Worm (Caenorhabditis elegans) whole organism, L4 larva: ENCODE results near the gene C29F4.3.
"Not testable (repeated sequence)": the region's sequence is repeated elsewhere in the genome, so short reads cannot be mapped to it uniquely, and the experiment has no call there.

Experiments used
- F10B5.3 ChIP-seq: sonication (generic microtip); optimal IDR thresholded peaks from 2 replicates; lab custom pipeline; 2016; ENCODE audit warnings: mild to moderate bottlenecking, missing genetic modification characterization, missing compliant biosample characterization
- F44E2.7 ChIP-seq: fragments of 200-800 bp; sonication (Bioruptor generic); IDR thresholded peaks from 2 replicates; pipeline ENCODE4 v2.1.2; 2022; ENCODE audit warnings: missing genetic modification characterization, missing compliant biosample characterization
- R02D3.7 ChIP-seq: fragments of 150-350 bp; sonication (generic microtip); optimal IDR thresholded peaks from 3 replicates; lab custom pipeline; 2014; ENCODE audit warnings: missing biosample characterization, missing genetic modification characterization
- Y5F2A.4 ChIP-seq: fragments of 200-800 bp; sonication (Bioruptor generic); optimal IDR thresholded peaks from 2 replicates; lab custom pipeline; 2018; ENCODE audit warnings: mild to moderate bottlenecking, missing genetic modification characterization, missing compliant biosample characterization
- aha-1 ChIP-seq: fragments of 150-350 bp; peaks from one replicate; lab custom pipeline; 2014; ENCODE audit warnings: missing biosample characterization, missing genetic modification characterization
- arid-1 ChIP-seq: fragments of 200-800 bp; sonication (Bioruptor generic); conservative IDR thresholded peaks from 2 replicates; pipeline ENCODE4 v1.3.6; 2022; ENCODE audit warnings: missing genetic modification reagents, missing genetic modification characterization, missing compliant biosample characterization
- attf-4 ChIP-seq: sonication (generic microtip); optimal IDR thresholded peaks from 3 replicates; lab custom pipeline; 2017; ENCODE audit warnings: missing biosample characterization, missing genetic modification characterization
- ceh-62 ChIP-seq: sonication (generic microtip); optimal IDR thresholded peaks from 2 replicates; lab custom pipeline; 2017; ENCODE audit warnings: missing biosample characterization, missing genetic modification characterization
- ces-1 ChIP-seq: fragments of 150-350 bp; sonication (generic microtip); optimal IDR thresholded peaks from 4 replicates; lab custom pipeline; 2014; ENCODE audit warnings: missing biosample characterization, missing genetic modification reagents, missing genetic modification characterization
- daf-16 ChIP-seq, 3 experiments: sonication (generic microtip); optimal IDR thresholded peaks; 2 replicates each; lab custom pipeline; 2016 to 2017; ENCODE audit warnings: missing genetic modification characterization in 3 of 3, missing genetic modification reagents in 3 of 3, mild to moderate bottlenecking in 2 of 3, missing compliant biosample characterization in 2 of 3, missing biosample characterization in 1 of 3, moderate library complexity in 1 of 3
- daf-8 ChIP-seq: fragments of 200-800 bp; sonication (Bioruptor generic); IDR thresholded peaks from 2 replicates; pipeline ENCODE4 v1.3.6; 2022; ENCODE audit warnings: missing genetic modification characterization, missing compliant biosample characterization
- dve-1 ChIP-seq: sonication (generic microtip); optimal IDR thresholded peaks from 2 replicates; lab custom pipeline; 2017; ENCODE audit warnings: antibody characterized with exemption, mild to moderate bottlenecking, missing genetic modification characterization, missing compliant biosample characterization; ENCODE audit not compliant: insufficient read depth
- egl-27 ChIP-seq: sonication (generic microtip); optimal IDR thresholded peaks from 3 replicates; lab custom pipeline; 2017; ENCODE audit warnings: missing biosample characterization, missing genetic modification reagents, missing genetic modification characterization
- egl-43 ChIP-seq: fragments of 200-800 bp; sonication (Bioruptor generic); IDR thresholded peaks from 2 replicates; pipeline ENCODE4 v1.3.6; 2022; ENCODE audit warnings: missing genetic modification reagents, missing genetic modification characterization, missing compliant biosample characterization
- fkh-10 ChIP-seq: fragments of 150-350 bp; optimal IDR thresholded peaks from 2 replicates; lab custom pipeline; 2014; ENCODE audit warnings: missing biosample characterization, missing genetic modification reagents, missing genetic modification characterization
- hif-1 ChIP-seq, 2 experiments: sonication (generic microtip); optimal IDR thresholded peaks; 2 replicates each; lab custom pipeline; 2016 to 2017; ENCODE audit warnings: missing compliant biosample characterization in 2 of 2, missing genetic modification characterization in 2 of 2, missing genetic modification reagents in 2 of 2, missing genotype in 2 of 2, mild to moderate bottlenecking in 1 of 2
- hlh-30 ChIP-seq: sonication (generic microtip); optimal IDR thresholded peaks from 2 replicates; lab custom pipeline; 2017; ENCODE audit warnings: antibody characterized with exemption, mild to moderate bottlenecking, missing genetic modification characterization, missing compliant biosample characterization; ENCODE audit not compliant: insufficient read depth
- hmg-1.1 ChIP-seq: fragments of 200-800 bp; sonication (Bioruptor generic); IDR thresholded peaks from 2 replicates; pipeline ENCODE4 v1.3.6; 2022; ENCODE audit warnings: missing genetic modification reagents, missing genetic modification characterization, missing compliant biosample characterization
- jun-1 ChIP-seq: fragments of 150-350 bp; optimal IDR thresholded peaks from 2 replicates; lab custom pipeline; 2014; ENCODE audit warnings: missing biosample characterization, missing genetic modification reagents, missing genetic modification characterization
- lin-29 ChIP-seq: fragments of 200-800 bp; sonication (Bioruptor generic); IDR thresholded peaks from 2 replicates; pipeline ENCODE4 v1.3.6; 2022; ENCODE audit warnings: missing genetic modification reagents, missing genetic modification characterization, missing compliant biosample characterization
- mdt-29 ChIP-seq: fragments of 200-800 bp; sonication (Bioruptor generic); IDR thresholded peaks from 2 replicates; pipeline ENCODE4 v1.3.6; 2022; ENCODE audit warnings: missing genetic modification reagents, missing genetic modification characterization, missing compliant biosample characterization
- mxl-3 ChIP-seq: fragments of 200-800 bp; sonication (Bioruptor generic); optimal IDR thresholded peaks from 2 replicates; lab custom pipeline; 2018; ENCODE audit warnings: mild to moderate bottlenecking, missing genetic modification characterization, missing compliant biosample characterization
- nhr-28 ChIP-seq: fragments of 150-350 bp; optimal IDR thresholded peaks from 2 replicates; lab custom pipeline; 2014; ENCODE audit warnings: missing biosample characterization, missing genetic modification characterization
- nhr-41 ChIP-seq: fragments of 200-800 bp; sonication (Bioruptor generic); IDR thresholded peaks from 2 replicates; pipeline ENCODE4 v1.3.6; 2022; ENCODE audit warnings: missing genetic modification reagents, missing genetic modification characterization, missing compliant biosample characterization
- nhr-77 ChIP-seq: fragments of 150-350 bp; optimal IDR thresholded peaks from 2 replicates; lab custom pipeline; 2014; ENCODE audit warnings: missing biosample characterization, missing genetic modification characterization
- php-3 ChIP-seq: fragments of 200-800 bp; sonication (Bioruptor generic); IDR thresholded peaks from 2 replicates; pipeline ENCODE4 v1.3.6; 2022; ENCODE audit warnings: missing genetic modification reagents, missing genetic modification characterization, missing compliant biosample characterization
- pqm-1 ChIP-seq: sonication (generic microtip); optimal IDR thresholded peaks from 2 replicates; lab custom pipeline; 2017; ENCODE audit warnings: missing biosample characterization, missing genetic modification characterization
- rbr-2 ChIP-seq: sonication (generic microtip); optimal IDR thresholded peaks from 2 replicates; lab custom pipeline; 2016; ENCODE audit warnings: missing genotype, missing genetic modification characterization, missing compliant biosample characterization
- snpc-4 ChIP-seq: fragments of 150-350 bp; optimal IDR thresholded peaks from 2 replicates; lab custom pipeline; 2014; ENCODE audit warnings: missing biosample characterization, missing genetic modification characterization
- spr-1 ChIP-seq: sonication (generic microtip); optimal IDR thresholded peaks from 2 replicates; lab custom pipeline; 2016; ENCODE audit warnings: mild to moderate bottlenecking, missing genetic modification characterization, missing compliant biosample characterization
- spr-3 ChIP-seq: fragments of 200-800 bp; sonication (Bioruptor generic); optimal IDR thresholded peaks from 2 replicates; lab custom pipeline; 2018; ENCODE audit warnings: mild to moderate bottlenecking, missing genetic modification characterization, missing compliant biosample characterization
- tag-97 ChIP-seq: fragments of 200-800 bp; sonication (Bioruptor generic); IDR thresholded peaks from 2 replicates; pipeline ENCODE4 v1.3.6; 2022; ENCODE audit warnings: missing genetic modification characterization, missing compliant biosample characterization
- unc-39 ChIP-seq: sonication (generic microtip); optimal IDR thresholded peaks from 2 replicates; lab custom pipeline; 2017; ENCODE audit warnings: missing biosample characterization, missing genetic modification characterization
- unc-62 ChIP-seq, 3 experiments: fragments of 150-350 bp in 1 of 3; sonication (generic microtip); optimal IDR thresholded peaks in 2 of 3; peaks in 1 of 3; 1 replicate in 1 of 3; 2 replicates in 2 of 3; lab custom pipeline; 2014 to 2017; ENCODE audit warnings: missing biosample characterization in 3 of 3, missing genetic modification characterization in 3 of 3, missing genetic modification reagents in 3 of 3, missing genotype in 1 of 3
- zag-1 ChIP-seq: fragments of 150-350 bp; optimal IDR thresholded peaks from 2 replicates; lab custom pipeline; 2014; ENCODE audit warnings: missing biosample characterization, missing genetic modification characterization

Gene C29F4.3

ce11 chrIV:11257476-11257875 is 33.7 kb upstream of the C29F4.3 start (continued):
- TF ChIP-seq Y5F2A.4 (GFP tag; lab: Kevin White, UChicago): no peak

ce11 chrIV:11253689-11254088 is 29.9 kb upstream of the C29F4.3 start, which contains the start of gene C05C12.1:
TSS of gene C05C12.1 (plus strand) at chrIV:11253989.
- TF ChIP-seq unc-62 (GFP tag; optimal IDR thresholded peaks at IDR 0.05 in 1 of 2; lab: Kevin White, UChicago): peak in 1 of 2 experiments; percentile 42
- not testable (repeated sequence) for TF ChIP-seq unc-62 (tag; optimal IDR thresholded peaks at IDR 0.05; lab: Kevin White, UChicago)

DNA sequence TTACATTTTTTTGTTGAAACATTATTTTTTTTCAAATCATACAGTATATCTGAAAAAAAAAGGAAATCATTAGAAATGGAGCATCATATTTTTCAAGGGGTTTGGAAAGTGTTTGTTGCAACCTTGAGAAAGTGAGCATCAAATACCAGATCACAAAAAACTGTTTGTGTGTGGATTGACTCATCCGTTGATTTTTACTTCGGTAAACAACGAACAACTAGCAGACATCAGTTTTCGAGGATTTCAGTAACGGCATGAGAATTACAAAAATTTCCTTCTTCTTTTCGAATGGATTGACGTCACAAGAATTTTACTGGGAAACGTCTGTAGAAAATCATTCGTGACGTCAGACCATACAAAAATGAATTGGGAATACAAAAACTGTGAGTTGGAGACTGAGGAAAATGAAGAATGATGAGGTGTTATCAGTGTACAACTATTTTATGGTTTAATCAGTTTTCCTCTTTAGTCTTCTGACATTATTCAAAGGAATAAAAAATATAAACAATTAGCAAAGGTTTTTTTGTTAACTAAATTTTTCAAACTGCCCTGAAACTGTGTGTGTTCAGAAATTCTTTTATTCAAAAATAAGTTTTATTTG is 24.4 kb upstream of the C29F4.3 start, which contains the start of gene C05C12.4:
C05C12.4 (minus strand) TSS at position 51 of the 601 bp plus-strand sequence.
- TF ChIP-seq F44E2.7 (no peak), nhr-28 (tag; lab: Kevin White, UChicago) (peak; percentile 71), hif-1 (tag; optimal IDR thresholded peaks at IDR 0.05; lab: Kevin White, UChicago) (no peak), dve-1 (tag; lab: Kevin White, UChicago) (peak; percentile 51), daf-16 (GFP tag; optimal IDR thresholded peaks at IDR 0.05; lab: Kevin White, UChicago) (no peak), daf-16 (tag; optimal IDR thresholded peaks at IDR 0.05; lab: Kevin White, UChicago) (peak; percentile 72), aha-1 (tag; lab: Kevin White, UChicago) (peak; percentile 13), egl-27 (tag; lab: Kevin White, UChicago) (no peak), hlh-30 (tag; lab: Kevin White, UChicago) (peak; percentile 30), rbr-2 (no peak), pqm-1 (tag; lab: Kevin White, UChicago) (peak; percentile 57), php-3 (GFP tag; lab: Robert Waterston, UW) (peak; percentile 46; the same call in 1 of the 2 replicates), nhr-77 (tag; lab: Kevin White, UChicago) (peak; percentile 20)

- TF ChIP-seq daf-16 (GFP tag; optimal IDR thresholded peaks at IDR 0.05; lab: Kevin White, UChicago) (no peak), daf-16 (tag; optimal IDR thresholded peaks at IDR 0.05; lab: Kevin White, UChicago) (peak; percentile 85), dve-1 (tag; lab: Kevin White, UChicago) (peak; percentile 46), arid-1 (GFP tag; lab: Robert Waterston, UW) (no peak), hmg-1.1 (GFP tag; lab: Robert Waterston, UW) (no peak), nhr-28 (tag; lab: Kevin White, UChicago) (peak; percentile 74), zag-1 (tag; lab: Kevin White, UChicago) (no peak), nhr-77 (tag; lab: Kevin White, UChicago) (peak; percentile 12), snpc-4 (tag; lab: Kevin White, UChicago) (no peak), R02D3.7 (tag; lab: Kevin White, UChicago) (no peak), lin-29 (GFP tag; lab: Robert Waterston, UW) (no peak), attf-4 (tag; lab: Kevin White, UChicago) (no peak), php-3 (GFP tag; lab: Robert Waterston, UW) (0 out of 2 replicates have a peak, but pooled peaks have one; percentile 18)
- TF ChIP-seq, all 104 proteins: peak for 5
Observed at ce11 chrIV:11247434-11247833, 23.7 kb upstream of the C29F4.3 start.

- TF ChIP-seq spr-3 (no peak), fkh-10 (GFP tag; lab: Kevin White, UChicago) (no peak), nhr-77 (tag; lab: Kevin White, UChicago) (no peak), daf-8 (GFP tag; lab: Robert Waterston, UW) (no peak), F10B5.3 (tag; lab: Kevin White, UChicago) (no peak), nhr-41 (GFP tag; lab: Robert Waterston, UW) (no peak), egl-43 (GFP tag; lab: Robert Waterston, UW) (no peak), mdt-29 (GFP tag; lab: Robert Waterston, UW) (no peak), unc-39 (tag; lab: Kevin White, UChicago) (no peak), mxl-3 (no peak), ceh-62 (tag; lab: Kevin White, UChicago) (no peak), tag-97 (GFP tag; lab: Robert Waterston, UW) (no peak), jun-1 (no peak), spr-1 (tag; lab: Kevin White, UChicago) (no peak), nhr-28 (tag; lab: Kevin White, UChicago) (no peak), ces-1 (no peak)
- TF ChIP-seq, all 104 proteins: peak for 0
Observed at ce11 chrIV:11241368-11241767, 17.6 kb upstream of the C29F4.3 start, which contains the start of gene C05C12.6. TSS of gene C05C12.6 (minus strand) at chrIV:11241468.
